Worm (Caenorhabditis elegans) whole organism, L1 larva: Measurements from ENCODE around the gene C24H12.6.
A peak's percentile ranks its signal among the peaks of the same experiment; 100 is the strongest.

ENCODE experiments used
- C04F5.9 ChIP-seq: sonication (generic microtip); optimal IDR thresholded peaks from 2 replicates; lab custom pipeline; 2016; ENCODE audit warnings: missing genetic modification characterization, missing compliant biosample characterization
- C16A3.4 ChIP-seq: fragments of 150-350 bp; optimal IDR thresholded peaks from 2 replicates; lab custom pipeline; 2014; ENCODE audit warnings: missing biosample characterization, missing genetic modification characterization
- ceh-63 ChIP-seq: fragments of 200-800 bp; sonication (Bioruptor generic); optimal IDR thresholded peaks from 2 replicates; lab custom pipeline; 2018; ENCODE audit warnings: mild to moderate bottlenecking, missing genetic modification characterization, missing compliant biosample characterization
- ceh-8 ChIP-seq: fragments of 200-800 bp; sonication (Bioruptor generic); optimal IDR thresholded peaks from 2 replicates; lab custom pipeline; 2018; ENCODE audit warnings: mild to moderate bottlenecking, missing genetic modification characterization, moderate library complexity, missing compliant biosample characterization
- ceh-82 ChIP-seq, 3 experiments: fragments of 150-350 bp in 1 of 3; sonication (generic microtip) in 2 of 3; optimal IDR thresholded peaks; 2 replicates each; lab custom pipeline; 2014 to 2017; ENCODE audit warnings: missing biosample characterization in 3 of 3, missing genetic modification characterization in 3 of 3
- dpl-1 ChIP-seq, 3 experiments: fragments of 150-350 bp in 2 of 3; sonication (generic microtip) in 1 of 3; optimal IDR thresholded peaks; 2 replicates each; lab custom pipeline; 2014 to 2017; ENCODE audit warnings: missing biosample characterization in 3 of 3, missing genetic modification characterization in 3 of 3, missing genetic modification reagents in 3 of 3
- dsc-1 ChIP-seq: sonication (generic microtip); optimal IDR thresholded peaks from 2 replicates; lab custom pipeline; 2016; ENCODE audit warnings: mild to moderate bottlenecking, missing genetic modification characterization, missing compliant biosample characterization
- efl-1 ChIP-seq, 4 experiments: fragments of 150-350 bp; optimal IDR thresholded peaks in 3 of 4; peaks in 1 of 4; 1 replicate in 1 of 4; 2 replicates in 3 of 4; lab custom pipeline; 2014; ENCODE audit warnings: missing biosample characterization in 2 of 4, missing genetic modification characterization in 2 of 4, missing genetic modification reagents in 2 of 4
- efl-3 ChIP-seq: fragments of 200-800 bp; sonication (Bioruptor generic); optimal IDR thresholded peaks from 2 replicates; lab custom pipeline; 2018; ENCODE audit warnings: mild to moderate bottlenecking, missing genetic modification characterization, missing compliant biosample characterization
- egl-27 ChIP-seq, 2 experiments: fragments of 150-350 bp in 1 of 2; sonication (generic microtip); optimal IDR thresholded peaks; 3 replicates each; lab custom pipeline; 2017 to 2018; ENCODE audit warnings: missing biosample characterization in 2 of 2, missing genetic modification characterization in 2 of 2, missing genetic modification reagents in 2 of 2
- elt-2 ChIP-seq: sonication (generic microtip); optimal IDR thresholded peaks from 2 replicates; lab custom pipeline; 2016; ENCODE audit warnings: missing genetic modification characterization, mild to moderate bottlenecking, inconsistent platforms, missing compliant biosample characterization, missing genetic modification reagents
- fkh-10 ChIP-seq: sonication (generic microtip); optimal IDR thresholded peaks from 2 replicates; lab custom pipeline; 2017; ENCODE audit warnings: missing biosample characterization, missing genetic modification reagents, missing genetic modification characterization
- fkh-4 ChIP-seq: sonication (generic microtip); optimal IDR thresholded peaks from 2 replicates; lab custom pipeline; 2016; ENCODE audit warnings: missing compliant biosample characterization, missing genetic modification characterization, borderline replicate concordance
- fkh-8 ChIP-seq: sonication (generic microtip); optimal IDR thresholded peaks from 2 replicates; lab custom pipeline; 2016; ENCODE audit warnings: mild to moderate bottlenecking, missing genetic modification characterization, missing compliant biosample characterization
- fos-1 ChIP-seq: fragments of 150-350 bp; optimal IDR thresholded peaks from 2 replicates; lab custom pipeline; 2014; ENCODE audit warnings: missing biosample characterization, missing genetic modification characterization
- isw-1 ChIP-seq: fragments of 200-800 bp; sonication (Bioruptor generic); IDR thresholded peaks from 2 replicates; pipeline ENCODE4 v1.3.6; 2022; ENCODE audit warnings: missing genetic modification characterization, missing compliant biosample characterization
- lin-14 ChIP-seq: fragments of 200-800 bp; sonication (Bioruptor generic); optimal IDR thresholded peaks from 2 replicates; lab custom pipeline; 2018; ENCODE audit warnings: mild to moderate bottlenecking, missing genetic modification characterization, moderate library complexity, missing compliant biosample characterization
- lin-35 ChIP-seq, 2 experiments: fragments of 150-350 bp; optimal IDR thresholded peaks; 2 replicates each; lab custom pipeline; 2014; ENCODE audit warnings: missing biosample characterization in 2 of 2, missing genetic modification characterization in 2 of 2, missing genetic modification reagents in 2 of 2
- lsy-2 ChIP-seq, 2 experiments: fragments of 150-350 bp; optimal IDR thresholded peaks; 2 replicates each; lab custom pipeline; 2014; ENCODE audit warnings: missing biosample characterization in 2 of 2, missing genetic modification characterization in 2 of 2
- mdl-1 ChIP-seq, 2 experiments: fragments of 150-350 bp; optimal IDR thresholded peaks; 2 replicates each; lab custom pipeline; 2014 to 2017; ENCODE audit warnings: missing biosample characterization in 2 of 2, missing genetic modification characterization in 2 of 2, inconsistent platforms in 1 of 2
- mef-2 ChIP-seq: fragments of 150-350 bp; optimal IDR thresholded peaks from 2 replicates; lab custom pipeline; 2014; ENCODE audit warnings: missing biosample characterization, missing genetic modification characterization
- mep-1 ChIP-seq: fragments of 150-350 bp; optimal IDR thresholded peaks from 2 replicates; lab custom pipeline; 2014; ENCODE audit warnings: missing biosample characterization, missing genetic modification characterization
- nhr-11 ChIP-seq: fragments of 150-350 bp; optimal IDR thresholded peaks from 2 replicates; lab custom pipeline; 2014; ENCODE audit warnings: missing biosample characterization, missing genetic modification characterization
- nhr-19 ChIP-seq: fragments of 200-800 bp; sonication (Bioruptor generic); conservative IDR thresholded peaks from 2 replicates; pipeline ENCODE4 v1.3.6; 2022; ENCODE audit warnings: missing genetic modification characterization, missing compliant biosample characterization
- nhr-47 ChIP-seq: sonication (generic microtip); optimal IDR thresholded peaks from 2 replicates; lab custom pipeline; 2016; ENCODE audit warnings: mild to moderate bottlenecking, missing genetic modification characterization, moderate library complexity, missing compliant biosample characterization
- nhr-71 ChIP-seq: sonication (generic microtip); optimal IDR thresholded peaks from 2 replicates; lab custom pipeline; 2016; ENCODE audit warnings: mild to moderate bottlenecking, missing genetic modification characterization, moderate library complexity, missing compliant biosample characterization
- nhr-77 ChIP-seq: fragments of 150-350 bp; optimal IDR thresholded peaks from 2 replicates; lab custom pipeline; 2014; ENCODE audit warnings: missing biosample characterization, missing genetic modification characterization
- pag-3 ChIP-seq: sonication (generic microtip); optimal IDR thresholded peaks from 2 replicates; lab custom pipeline; 2017; ENCODE audit warnings: missing genetic modification characterization, mild to moderate bottlenecking, missing compliant biosample characterization, antibody characterized with exemption, borderline replicate concordance; ENCODE audit not compliant: insufficient read depth
- pax-3 ChIP-seq: fragments of 200-800 bp; sonication (Bioruptor generic); optimal IDR thresholded peaks from 2 replicates; lab custom pipeline; 2018; ENCODE audit warnings: mild to moderate bottlenecking, missing genetic modification characterization, moderate library complexity, missing compliant biosample characterization
- pqm-1 ChIP-seq: sonication (generic microtip); optimal IDR thresholded peaks from 3 replicates; lab custom pipeline; 2017; ENCODE audit warnings: missing biosample characterization, missing genetic modification characterization
- skn-1 ChIP-seq: fragments of 150-350 bp; optimal IDR thresholded peaks from 2 replicates; lab custom pipeline; 2014; ENCODE audit warnings: missing biosample characterization, missing genetic modification characterization
- snu-23 ChIP-seq: sonication (generic microtip); optimal IDR thresholded peaks from 2 replicates; lab custom pipeline; 2016; ENCODE audit warnings: missing genetic modification characterization, missing compliant biosample characterization
- sup-37 ChIP-seq: fragments of 200-800 bp; sonication (Bioruptor generic); optimal IDR thresholded peaks from 2 replicates; lab custom pipeline; 2018; ENCODE audit warnings: mild to moderate bottlenecking, missing genetic modification characterization, missing compliant biosample characterization
- swsn-7 ChIP-seq: sonication (generic microtip); optimal IDR thresholded peaks from 2 replicates; lab custom pipeline; 2016; ENCODE audit warnings: missing genetic modification characterization, missing compliant biosample characterization
- tbx-2 ChIP-seq: sonication (generic microtip); optimal IDR thresholded peaks from 2 replicates; lab custom pipeline; 2016; ENCODE audit warnings: missing genetic modification characterization, missing compliant biosample characterization
- unc-62 ChIP-seq: fragments of 150-350 bp; optimal IDR thresholded peaks from 2 replicates; lab custom pipeline; 2014; ENCODE audit warnings: missing biosample characterization, missing genetic modification reagents, missing genetic modification characterization
- zag-1 ChIP-seq: fragments of 150-350 bp; optimal IDR thresholded peaks from 2 replicates; lab custom pipeline; 2014; ENCODE audit warnings: missing biosample characterization, missing genetic modification characterization
- zip-4 ChIP-seq: fragments of 200-800 bp; sonication (Bioruptor generic); optimal IDR thresholded peaks from 2 replicates; lab custom pipeline; 2018; ENCODE audit warnings: mild to moderate bottlenecking, missing genetic modification characterization, moderate library complexity, missing compliant biosample characterization
- ztf-4 ChIP-seq: fragments of 150-350 bp; optimal IDR thresholded peaks from 2 replicates; lab custom pipeline; 2014; ENCODE audit warnings: missing biosample characterization, missing genetic modification characterization

C24H12.6 gene

DNA sequence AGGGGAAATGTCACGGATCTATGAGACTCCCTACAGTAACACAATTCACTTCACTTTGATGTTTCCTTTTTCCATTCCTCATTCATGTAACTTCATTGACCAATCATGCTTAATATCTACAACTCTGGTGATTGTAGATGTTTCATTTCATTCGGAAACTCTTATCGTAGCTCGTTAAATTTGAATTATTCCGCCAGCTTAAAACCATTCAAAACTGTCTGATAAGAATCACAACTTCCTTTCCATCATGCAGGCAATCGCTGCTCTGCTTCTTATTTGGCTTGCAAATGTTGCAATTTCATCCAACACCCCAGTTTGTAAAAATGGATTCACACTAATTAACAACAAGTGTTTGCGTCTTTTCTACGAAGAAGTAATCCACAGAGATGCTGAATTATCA, 16.2 kb downstream of the C24H12.6 start, which contains the start of gene clec-10:
Gene clec-10, plus strand, starts transcription at position 244 of the 400 bp plus-strand sequence.
- no peak for TF ChIP-seq snu-23 (GFP tag; lab: Kevin White, UChicago)
- TF ChIP-seq skn-1: no peak
- no peak for TF ChIP-seq ceh-82 (tag; optimal IDR thresholded peaks at IDR 0.05; lab: Kevin White, UChicago)
- TF ChIP-seq efl-1 (optimal IDR thresholded peaks at IDR 0.05; lab: Kevin White, UChicago): no peak
- peak in 1 of 2 experiments; percentile 82 for TF ChIP-seq efl-1 (GFP tag; optimal IDR thresholded peaks at IDR 0.05 in 1 of 2; lab: Kevin White, UChicago)
- TF ChIP-seq nhr-71 (tag; lab: Kevin White, UChicago): no peak
- TF ChIP-seq nhr-47 (tag; lab: Kevin White, UChicago): no peak
- no peak for TF ChIP-seq pax-3 (tag; lab: Kevin White, UChicago)
- peak; percentile 19 for TF ChIP-seq elt-2 (tag; lab: Kevin White, UChicago)

DNA sequence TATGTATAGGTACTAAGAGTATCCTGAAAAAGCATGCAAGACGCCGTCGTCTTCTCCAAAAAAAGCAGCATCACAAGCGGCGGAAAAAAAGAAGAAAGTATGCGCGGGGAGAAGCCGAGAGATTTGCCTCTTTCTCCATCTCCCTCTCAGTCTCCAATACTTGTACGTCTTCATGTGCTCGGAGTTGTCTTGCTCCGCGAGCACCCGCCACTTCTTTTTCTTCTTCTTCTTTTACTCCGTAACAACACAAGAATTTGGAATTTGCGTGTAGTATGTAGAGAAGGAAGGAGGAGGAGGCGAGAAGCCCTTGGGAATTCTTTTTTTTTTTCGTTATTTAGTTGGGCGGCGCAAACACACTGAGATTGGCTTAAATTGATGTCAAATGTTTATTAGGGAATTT, 17.5 kb downstream of the C24H12.6 start:
- TF ChIP-seq zip-4 (GFP tag; lab: Kevin White, UChicago): no peak
- TF ChIP-seq ztf-4: no peak
- TF ChIP-seq pqm-1 (tag; lab: Kevin White, UChicago): no peak
- peak; percentile 26 for TF ChIP-seq mep-1 (tag; lab: Kevin White, UChicago)
- TF ChIP-seq lin-14: peak; percentile 77
- TF ChIP-seq egl-27 (tag; optimal IDR thresholded peaks at IDR 0.05; lab: Kevin White, UChicago): no peak
- peak in 1 of 2 experiments; percentile 4 for TF ChIP-seq lsy-2 (tag; optimal IDR thresholded peaks at IDR 0.05; lab: Kevin White, UChicago)
- TF ChIP-seq fkh-4 (tag; lab: Kevin White, UChicago): no peak
- TF ChIP-seq fos-1 (tag; lab: Kevin White, UChicago): no peak
- TF ChIP-seq zag-1: no peak
- no peak for TF ChIP-seq ceh-63 (GFP tag; lab: Kevin White, UChicago)
- no peak for TF ChIP-seq pag-3 (tag; lab: Kevin White, UChicago)
- TF ChIP-seq C16A3.4 (tag; lab: Kevin White, UChicago): no peak
- peak; percentile 53 for TF ChIP-seq fkh-8 (tag; lab: Kevin White, UChicago)
- TF ChIP-seq efl-3: no peak
- TF ChIP-seq efl-1 (optimal IDR thresholded peaks at IDR 0.05; lab: Kevin White, UChicago): peak in 1 of 2 experiments; percentile 22
- peak in 1 of 2 experiments; percentile 70 for TF ChIP-seq efl-1 (GFP tag; optimal IDR thresholded peaks at IDR 0.05 in 1 of 2; lab: Kevin White, UChicago)
- TF ChIP-seq mdl-1 (tag; optimal IDR thresholded peaks at IDR 0.05; lab: Kevin White, UChicago): no peak
- TF ChIP-seq isw-1 (GFP tag; lab: Robert Waterston, UW): no peak; the same call in 1 of the 2 replicates
- TF ChIP-seq unc-62 (GFP tag; lab: Kevin White, UChicago): no peak
- TF ChIP-seq fkh-10 (GFP tag; lab: Kevin White, UChicago): peak; percentile 45
- TF ChIP-seq dsc-1 (tag; lab: Kevin White, UChicago): no peak
- peak in 1 of 2 experiments; percentile 26 for TF ChIP-seq lin-35 (GFP tag; optimal IDR thresholded peaks at IDR 0.05; lab: Kevin White, UChicago)
- TF ChIP-seq tbx-2 (tag; lab: Kevin White, UChicago): peak; percentile 19
- TF ChIP-seq ceh-82 (tag; optimal IDR thresholded peaks at IDR 0.05; lab: Kevin White, UChicago): peak in 1 of 3 experiments; percentile 51
- TF ChIP-seq nhr-71 (tag; lab: Kevin White, UChicago): no peak
- no peak for TF ChIP-seq ceh-8 (GFP tag; lab: Kevin White, UChicago)
- peak in 1 of 3 experiments; percentile 39 for TF ChIP-seq dpl-1 (GFP tag; optimal IDR thresholded peaks at IDR 0.05; lab: Kevin White, UChicago)
- peak; percentile 31 for TF ChIP-seq nhr-47 (tag; lab: Kevin White, UChicago)
- no peak for TF ChIP-seq nhr-19 (GFP tag; lab: Robert Waterston, UW)
- no peak for TF ChIP-seq mef-2
- no peak for TF ChIP-seq nhr-11 (tag; lab: Kevin White, UChicago)
- no peak for TF ChIP-seq sup-37
- TF ChIP-seq snu-23 (GFP tag; lab: Kevin White, UChicago): peak; percentile 28
- peak; percentile 26 for TF ChIP-seq swsn-7 (tag; lab: Kevin White, UChicago)
- no peak for TF ChIP-seq C04F5.9 (tag; lab: Kevin White, UChicago)
- no peak for TF ChIP-seq nhr-77 (tag; lab: Kevin White, UChicago)
